Fruit fly (Drosophila melanogaster) whole organism, adult: ENCODE measurements around the gene CG12105.

ENCODE experiments used
- CG11617 ChIP-seq: fragments of 200-800 bp; sonication (Bioruptor generic); optimal IDR thresholded peaks from 2 replicates; lab custom pipeline; 2017; ENCODE audit warnings: mild to moderate bottlenecking, missing biosample characterization, missing genetic modification reagents, missing genetic modification characterization
- CG12768 ChIP-seq: fragments of 200-800 bp; sonication (Bioruptor generic); optimal IDR thresholded peaks from 2 replicates; lab custom pipeline; 2017; ENCODE audit warnings: missing biosample characterization, missing genetic modification characterization, mild to moderate bottlenecking, moderate library complexity, missing genetic modification reagents
- CG14711 ChIP-seq: fragments of 200-800 bp; sonication (Bioruptor generic); optimal IDR thresholded peaks from 2 replicates; lab custom pipeline; 2018; ENCODE audit warnings: missing biosample characterization, mild to moderate bottlenecking, missing genetic modification characterization, moderate library complexity
- CG5204 ChIP-seq: fragments of 200-800 bp; sonication (Bioruptor generic); optimal IDR thresholded peaks from 2 replicates; lab custom pipeline; 2016; ENCODE audit warnings: missing biosample characterization, missing genetic modification characterization
- Clk ChIP-seq: fragments of 200-800 bp; sonication (Bioruptor generic); optimal IDR thresholded peaks from 2 replicates; lab custom pipeline; 2017; ENCODE audit warnings: missing biosample characterization, missing genetic modification characterization
- bab1 ChIP-seq: fragments of 200-800 bp; sonication (Bioruptor generic); optimal IDR thresholded peaks from 3 replicates; lab custom pipeline; 2019; ENCODE audit warnings: missing biosample characterization, mild to moderate bottlenecking, missing genetic modification characterization, moderate library complexity
- kay ChIP-seq: fragments of 200-800 bp; sonication (Bioruptor generic); peaks from one replicate; lab custom pipeline; 2016; ENCODE audit warnings: missing biosample characterization, missing genetic modification characterization, borderline replicate concordance
- ovo ChIP-seq: fragments of 200-800 bp; sonication (Bioruptor generic); optimal IDR thresholded peaks from 2 replicates; lab custom pipeline; 2016; ENCODE audit warnings: missing biosample characterization, missing genetic modification characterization
- toe ChIP-seq: fragments of 200-800 bp; sonication (Bioruptor generic); optimal IDR thresholded peaks from 2 replicates; lab custom pipeline; 2016; ENCODE audit warnings: missing biosample characterization, missing genetic modification characterization

- TF ChIP-seq CG5204 (GFP tag; lab: Kevin White, UChicago) (no peak), ovo (GFP tag; lab: Kevin White, UChicago) (peak; percentile 2), kay (GFP tag; lab: Kevin White, UChicago) (no peak), bab1 (GFP tag; lab: Kevin White, UChicago) (peak; percentile 53), toe (GFP tag; lab: Kevin White, UChicago) (no peak), CG11617 (GFP tag; lab: Kevin White, UChicago) (peak; percentile 7), CG14711 (tag; lab: Kevin White, UChicago) (no peak), Clk (GFP tag; lab: Kevin White, UChicago) (no peak), CG12768 (no peak)
These were observed 47.1 kb downstream of the CG12105 start, which contains the start of gene CG7879 for dm6 chr3L:1568225-1569161.
